Fruit fly (Drosophila melanogaster): ENCODE results near the gene CG11885.
A peak's percentile ranks its signal among the peaks of the same experiment; 100 is the strongest.

The CG11885 gene

DNA sequence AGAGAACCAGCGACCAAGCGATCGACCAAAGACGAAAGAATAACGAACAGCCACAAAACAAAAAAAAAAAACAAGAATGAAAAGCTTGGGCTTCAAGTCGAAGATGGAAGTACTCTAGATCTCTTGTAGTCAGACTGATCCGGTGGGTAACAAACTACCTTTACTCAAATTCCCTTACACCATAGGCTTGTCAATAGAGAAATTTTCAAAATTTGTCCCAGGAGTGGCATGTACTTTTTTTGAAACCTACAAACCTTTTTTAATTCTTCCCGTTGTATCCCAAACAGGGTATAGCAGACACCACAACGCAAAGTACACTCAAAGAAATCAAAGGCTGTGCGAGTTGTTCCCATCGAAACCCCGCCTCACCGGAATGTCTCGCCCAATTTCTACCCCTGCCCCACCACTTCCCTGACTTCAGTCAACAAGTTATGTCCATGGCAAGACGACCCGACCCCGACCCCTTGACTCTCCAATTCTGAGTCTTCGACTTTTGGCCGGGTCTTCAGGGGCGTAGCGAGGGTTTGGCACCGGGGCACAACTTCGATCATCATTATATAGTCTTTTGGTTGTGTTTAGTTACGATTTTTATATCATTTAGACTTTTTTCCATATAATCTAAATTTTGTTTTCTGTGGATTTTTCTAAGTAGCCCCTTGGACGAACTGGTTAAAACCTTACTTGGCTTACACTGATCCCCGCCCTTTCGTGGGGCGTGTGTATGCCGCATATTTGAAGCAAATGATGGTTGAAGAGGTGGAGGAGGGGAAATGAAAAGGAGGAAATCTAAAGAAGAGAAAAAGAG lies 8.6 kb upstream of the CG11885 start (continued):
- TF ChIP-seq CG6272 (GFP tag; IDR thresholded peaks at IDR 0.05) (0 out of 2 replicates have a peak, but pooled peaks have one; percentile 49), CG7745 (tag; optimal IDR thresholded peaks at IDR 0.05) (no peak), CG10267 (tag; optimal IDR thresholded peaks at IDR 0.05) (peak; percentile 43), lbe (GFP tag; optimal IDR thresholded peaks at IDR 0.05) (peak; percentile 91), Bteb2 (GFP tag; optimal IDR thresholded peaks at IDR 0.05) (peak; percentile 23), aop (GFP tag; IDR thresholded peaks at IDR 0.05) (0 out of 2 replicates have a peak, but pooled peaks have one; percentile 32), Myb (GFP tag; optimal IDR thresholded peaks at IDR 0.05) (peak; percentile 44), Optix (GFP tag; IDR thresholded peaks at IDR 0.05) (no peak), CG6791 (GFP tag; IDR thresholded peaks at IDR 0.05; ENCODE audit: partially characterized antibody) (no peak), her (GFP tag; optimal IDR thresholded peaks at IDR 0.05) (peak; percentile 45), gsb-n (tag; optimal IDR thresholded peaks at IDR 0.05) (peak; percentile 26), Antp (GFP tag; optimal IDR thresholded peaks at IDR 0.05) (peak; percentile 55), pb (GFP tag; optimal IDR thresholded peaks at IDR 0.05) (peak; percentile 33), grn (GFP tag; optimal IDR thresholded peaks at IDR 0.05) (no peak), CG7786 (GFP tag; optimal IDR thresholded peaks at IDR 0.05) (peak; percentile 63), sqz (GFP tag; optimal IDR thresholded peaks at IDR 0.05) (peak; percentile 50), dysf (GFP tag; IDR thresholded peaks at IDR 0.05) (peak; percentile 59; the same call in 2 of the 3 replicates), Ets97D (GFP tag; optimal IDR thresholded peaks at IDR 0.05) (no peak), chif (GFP tag; optimal IDR thresholded peaks at IDR 0.05) (peak; percentile 44 to 45), CG33213 (GFP tag; optimal IDR thresholded peaks at IDR 0.05) (peak; percentile 13), Hmr (GFP tag; optimal IDR thresholded peaks at IDR 0.05) (peak; percentile 36), Asciz (GFP tag; optimal IDR thresholded peaks at IDR 0.05) (no peak), pho (GFP tag; optimal IDR thresholded peaks at IDR 0.05) (peak; percentile 52), cg (GFP tag; optimal IDR thresholded peaks at IDR 0.05) (no peak), E2f1 (GFP tag; IDR thresholded peaks at IDR 0.05) (peak; percentile 21; the same call in 1 of the 2 replicates), tin (GFP tag; optimal IDR thresholded peaks at IDR 0.05) (peak; percentile 44), CG9437 (GFP tag; optimal IDR thresholded peaks at IDR 0.05) (no peak), dimm (GFP tag; IDR thresholded peaks at IDR 0.05) (no peak), Gug (GFP tag; IDR thresholded peaks at IDR 0.05) (peak; percentile 61), Deaf1 (tag; optimal IDR thresholded peaks at IDR 0.05) (no peak), Side (GFP tag; optimal IDR thresholded peaks at IDR 0.05) (peak; percentile 65), ara (GFP tag; IDR thresholded peaks at IDR 0.05) (peak; percentile 58; the same call in 1 of the 2 replicates), lmd (GFP tag; IDR thresholded peaks at IDR 0.05) (peak; percentile 43; the same call in 1 of the 2 replicates), CG1233 (GFP tag; optimal IDR thresholded peaks at IDR 0.05) (peak; percentile 25), Dref (GFP tag; IDR thresholded peaks at IDR 0.05) (no peak), ci (GFP tag; IDR thresholded peaks at IDR 0.05) (peak; percentile 49; the same call in 1 of the 3 replicates), CG12155 (GFP tag; optimal IDR thresholded peaks at IDR 0.05) (peak; percentile 44), CG32772 (GFP tag; IDR thresholded peaks at IDR 0.05) (no peak), BEAF-32 (GFP tag; optimal IDR thresholded peaks at IDR 0.05) (no peak), croc (GFP tag; conservative IDR thresholded peaks at IDR 0.05) (peak; percentile 33; the same call in 1 of the 3 replicates), caup (GFP tag; optimal IDR thresholded peaks at IDR 0.05; ENCODE audit: severe bottlenecking) (no peak), seq (GFP tag; IDR thresholded peaks at IDR 0.05) (no peak), bcd (GFP tag; optimal IDR thresholded peaks at IDR 0.05) (peak; percentile 51), rib (GFP tag; IDR thresholded peaks at IDR 0.05) (peak; percentile 55), CG18262 (tag; optimal IDR thresholded peaks at IDR 0.05) (peak; percentile 73), Atf3 (GFP tag; optimal IDR thresholded peaks at IDR 0.05) (peak; percentile 18), CG8478 (optimal IDR thresholded peaks at IDR 0.05) (no peak), CG31224 (GFP tag; IDR thresholded peaks at IDR 0.05) (peak; percentile 9; the same call in 1 of the 2 replicates), scrt (GFP tag; optimal IDR thresholded peaks at IDR 0.05) (no peak), tio (GFP tag; optimal IDR thresholded peaks at IDR 0.05) (peak; percentile 12)

All from whole organism, embryonic.